Worm (Caenorhabditis elegans) whole organism, mixed stage, embryonic: ENCODE data around the gene fbxb-108.

Experiments used
- M03D4.4 ChIP-seq: sonication (generic microtip); optimal IDR thresholded peaks from 2 replicates; lab custom pipeline; 2017; ENCODE audit warnings: mild to moderate bottlenecking, missing genetic modification characterization, missing compliant biosample characterization
- bed-3 ChIP-seq: fragments of 200-800 bp; sonication (Bioruptor generic); optimal IDR thresholded peaks from 3 replicates; lab custom pipeline; 2018; ENCODE audit warnings: mild to moderate bottlenecking, missing genetic modification characterization, moderate library complexity, missing compliant biosample characterization
- blmp-1 ChIP-seq: fragments of 150-350 bp; optimal IDR thresholded peaks from 2 replicates; lab custom pipeline; 2014; ENCODE audit warnings: missing biosample characterization, missing genetic modification characterization
- ceh-39 ChIP-seq: fragments of 150-350 bp; optimal IDR thresholded peaks from 2 replicates; lab custom pipeline; 2014; ENCODE audit warnings: missing biosample characterization, missing genetic modification characterization
- ceh-43 ChIP-seq: fragments of 200-800 bp; sonication (Bioruptor generic); optimal IDR thresholded peaks from 2 replicates; lab custom pipeline; 2018; ENCODE audit warnings: mild to moderate bottlenecking, missing genetic modification characterization, moderate library complexity, missing compliant biosample characterization
- ceh-83 ChIP-seq: fragments of 200-800 bp; sonication (Bioruptor generic); optimal IDR thresholded peaks from 2 replicates; lab custom pipeline; 2018; ENCODE audit warnings: mild to moderate bottlenecking, missing genetic modification characterization, missing compliant biosample characterization
- ces-1 ChIP-seq: fragments of 150-350 bp; optimal IDR thresholded peaks from 2 replicates; lab custom pipeline; 2014; ENCODE audit warnings: missing biosample characterization, missing genetic modification reagents, missing genetic modification characterization
- cnd-1 ChIP-seq: fragments of 200-800 bp; sonication (Bioruptor generic); optimal IDR thresholded peaks from 2 replicates; lab custom pipeline; 2018; ENCODE audit warnings: mild to moderate bottlenecking, missing genetic modification characterization, missing compliant biosample characterization
- drap-1 ChIP-seq: fragments of 200-800 bp; sonication (Bioruptor generic); optimal IDR thresholded peaks from 3 replicates; lab custom pipeline; 2018; ENCODE audit warnings: mild to moderate bottlenecking, missing genetic modification characterization, missing compliant biosample characterization
- elt-1 ChIP-seq: sonication (generic microtip); optimal IDR thresholded peaks from 2 replicates; lab custom pipeline; 2017; ENCODE audit warnings: missing genetic modification characterization, mild to moderate bottlenecking, missing compliant biosample characterization, antibody characterized with exemption, moderate library complexity, borderline replicate concordance; ENCODE audit not compliant: insufficient read depth
- elt-3 ChIP-seq: fragments of 150-350 bp; optimal IDR thresholded peaks from 2 replicates; lab custom pipeline; 2014; ENCODE audit warnings: missing biosample characterization, missing genetic modification characterization
- flh-1 ChIP-seq: fragments of 200-800 bp; sonication (Bioruptor generic); optimal IDR thresholded peaks from 2 replicates; lab custom pipeline; 2018; ENCODE audit warnings: mild to moderate bottlenecking, missing genetic modification characterization, moderate library complexity, missing compliant biosample characterization
- ham-2 ChIP-seq: fragments of 200-800 bp; sonication (Bioruptor generic); optimal IDR thresholded peaks from 2 replicates; lab custom pipeline; 2018; ENCODE audit warnings: mild to moderate bottlenecking, missing genetic modification characterization, missing compliant biosample characterization
- hlh-1 ChIP-seq: fragments of 150-350 bp; optimal IDR thresholded peaks from 2 replicates; lab custom pipeline; 2014; ENCODE audit warnings: missing biosample characterization, missing genetic modification reagents, missing genetic modification characterization
- lin-13 ChIP-seq: fragments of 150-350 bp; optimal IDR thresholded peaks from 2 replicates; lab custom pipeline; 2014; ENCODE audit warnings: missing biosample characterization, missing genetic modification characterization
- lin-32 ChIP-seq: fragments of 200-800 bp; sonication (Bioruptor generic); optimal IDR thresholded peaks from 2 replicates; lab custom pipeline; 2018; ENCODE audit warnings: mild to moderate bottlenecking, missing genetic modification characterization, missing compliant biosample characterization
- lsy-2 ChIP-seq: fragments of 150-350 bp; optimal IDR thresholded peaks from 2 replicates; lab custom pipeline; 2014; ENCODE audit warnings: missing biosample characterization, missing genetic modification characterization
- mab-5 ChIP-seq: fragments of 150-350 bp; optimal IDR thresholded peaks from 2 replicates; lab custom pipeline; 2014; ENCODE audit warnings: missing biosample characterization, missing genetic modification characterization
- mep-1 ChIP-seq: fragments of 150-350 bp; optimal IDR thresholded peaks from 2 replicates; lab custom pipeline; 2017; ENCODE audit warnings: missing biosample characterization, missing genetic modification reagents, missing genetic modification characterization, inconsistent platforms
- mls-2 ChIP-seq: sonication (generic microtip); optimal IDR thresholded peaks from 2 replicates; lab custom pipeline; 2016; ENCODE audit warnings: mild to moderate bottlenecking, missing genetic modification characterization, moderate library complexity, missing compliant biosample characterization
- nhr-12 ChIP-seq: fragments of 150-350 bp; optimal IDR thresholded peaks from 2 replicates; lab custom pipeline; 2014; ENCODE audit warnings: missing biosample characterization, missing genetic modification characterization
- nhr-2 ChIP-seq: fragments of 150-350 bp; optimal IDR thresholded peaks from 2 replicates; lab custom pipeline; 2014; ENCODE audit warnings: missing biosample characterization, missing genetic modification characterization
- nhr-237 ChIP-seq: fragments of 150-350 bp; optimal IDR thresholded peaks from 2 replicates; lab custom pipeline; 2014; ENCODE audit warnings: missing biosample characterization, missing genetic modification characterization
- nhr-28 ChIP-seq: fragments of 150-350 bp; optimal IDR thresholded peaks from 2 replicates; lab custom pipeline; 2014; ENCODE audit warnings: missing biosample characterization, missing genetic modification characterization
- nhr-76 ChIP-seq: sonication (generic microtip); optimal IDR thresholded peaks from 2 replicates; lab custom pipeline; 2017; ENCODE audit warnings: missing biosample characterization, missing genetic modification characterization
- pha-4 ChIP-seq: fragments of 150-350 bp; optimal IDR thresholded peaks from 2 replicates; lab custom pipeline; 2018; ENCODE audit warnings: missing biosample characterization, missing genetic modification reagents, missing genetic modification characterization
- sem-2 ChIP-seq: fragments of 200-800 bp; sonication (Bioruptor generic); optimal IDR thresholded peaks from 2 replicates; lab custom pipeline; 2018; ENCODE audit warnings: mild to moderate bottlenecking, missing genetic modification characterization, missing compliant biosample characterization
- snpc-4 ChIP-seq: fragments of 150-350 bp; optimal IDR thresholded peaks from 2 replicates; lab custom pipeline; 2014; ENCODE audit warnings: missing biosample characterization, missing genetic modification characterization
- sptf-1 ChIP-seq: sonication (generic microtip); optimal IDR thresholded peaks from 2 replicates; lab custom pipeline; 2017; ENCODE audit warnings: mild to moderate bottlenecking, missing genetic modification characterization, moderate library complexity, missing compliant biosample characterization
- tbx-8 ChIP-seq: fragments of 200-800 bp; sonication (Bioruptor generic); optimal IDR thresholded peaks from 2 replicates; lab custom pipeline; 2018; ENCODE audit warnings: mild to moderate bottlenecking, missing genetic modification characterization, moderate library complexity, missing compliant biosample characterization
- unc-120 ChIP-seq: sonication (generic microtip); optimal IDR thresholded peaks from 2 replicates; lab custom pipeline; 2017; ENCODE audit warnings: missing genetic modification characterization, missing compliant biosample characterization; ENCODE audit not compliant: poor library complexity, severe bottlenecking
- unc-39 ChIP-seq: fragments of 150-350 bp; optimal IDR thresholded peaks from 2 replicates; lab custom pipeline; 2014; ENCODE audit warnings: missing biosample characterization, missing genetic modification characterization
- unc-62 ChIP-seq: fragments of 150-350 bp; optimal IDR thresholded peaks from 2 replicates; lab custom pipeline; 2014; ENCODE audit warnings: missing biosample characterization, missing genetic modification reagents, missing genetic modification characterization
- zip-8 ChIP-seq: fragments of 150-350 bp; optimal IDR thresholded peaks from 2 replicates; lab custom pipeline; 2014; ENCODE audit warnings: missing biosample characterization, missing genetic modification characterization
- ztf-11 ChIP-seq: fragments of 150-350 bp; optimal IDR thresholded peaks from 2 replicates; lab custom pipeline; 2014; ENCODE audit warnings: missing biosample characterization, missing genetic modification characterization

fbxb-108 gene

DNA sequence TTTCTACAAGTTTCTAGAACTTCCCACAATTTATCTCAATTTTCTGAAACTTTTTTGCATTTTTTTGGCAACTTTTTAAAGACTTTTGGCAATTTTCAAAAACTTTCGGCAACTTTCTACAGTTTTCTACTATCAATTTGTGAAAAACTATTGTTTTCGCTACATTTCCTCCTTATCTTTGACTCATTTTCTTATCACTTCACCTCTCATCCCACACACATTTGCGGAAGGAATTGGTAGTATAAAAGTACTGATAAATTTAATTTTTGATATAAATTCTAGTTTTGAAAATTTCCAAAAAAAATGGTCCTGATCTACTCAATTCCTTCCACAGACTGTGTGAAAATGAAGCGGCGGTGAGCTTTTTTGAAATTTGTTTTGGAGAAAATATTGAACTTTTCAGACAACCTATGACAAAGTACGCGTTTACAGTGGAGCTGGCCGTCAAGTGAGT is 15.1 kb upstream of the fbxb-108 start, which contains the start of gene F29A7.4:
Gene F29A7.4 (plus strand): TSS at position 404 of the 454 bp plus-strand sequence.
- TF ChIP-seq sptf-1 (tag; lab: Kevin White, UChicago) (no peak), snpc-4 (no peak), nhr-2 (tag; lab: Kevin White, UChicago) (no peak), nhr-28 (tag; lab: Kevin White, UChicago) (no peak), ztf-11 (tag; lab: Kevin White, UChicago) (no peak), zip-8 (tag; lab: Kevin White, UChicago) (no peak), bed-3 (GFP tag; lab: Kevin White, UChicago) (no peak), mep-1 (no peak), ces-1 (GFP tag; lab: Kevin White, UChicago) (no peak), nhr-237 (tag; lab: Kevin White, UChicago) (no peak), nhr-12 (no peak), unc-120 (tag; lab: Kevin White, UChicago) (no peak)
- TF ChIP-seq, all 35 proteins: peak for 0

- TF ChIP-seq cnd-1 (tag; lab: Kevin White, UChicago): no peak
- TF ChIP-seq sem-2 (GFP tag; lab: Kevin White, UChicago): no peak
- no peak for TF ChIP-seq ham-2
- no peak for TF ChIP-seq drap-1 (GFP tag; lab: Kevin White, UChicago)
- TF ChIP-seq blmp-1 (tag; lab: Kevin White, UChicago): no peak
- no peak for TF ChIP-seq M03D4.4
- no peak for TF ChIP-seq ztf-11 (tag; lab: Kevin White, UChicago)
- TF ChIP-seq sptf-1 (tag; lab: Kevin White, UChicago): no peak
- no peak for TF ChIP-seq ceh-39 (tag; lab: Kevin White, UChicago)
- no peak for TF ChIP-seq mls-2 (tag; lab: Kevin White, UChicago)
- no peak for TF ChIP-seq bed-3 (GFP tag; lab: Kevin White, UChicago)
- TF ChIP-seq nhr-76 (tag; lab: Kevin White, UChicago): no peak
Measured at ce11 chrII:2751278-2751677, 13.5 kb upstream of the fbxb-108 start.

DNA sequence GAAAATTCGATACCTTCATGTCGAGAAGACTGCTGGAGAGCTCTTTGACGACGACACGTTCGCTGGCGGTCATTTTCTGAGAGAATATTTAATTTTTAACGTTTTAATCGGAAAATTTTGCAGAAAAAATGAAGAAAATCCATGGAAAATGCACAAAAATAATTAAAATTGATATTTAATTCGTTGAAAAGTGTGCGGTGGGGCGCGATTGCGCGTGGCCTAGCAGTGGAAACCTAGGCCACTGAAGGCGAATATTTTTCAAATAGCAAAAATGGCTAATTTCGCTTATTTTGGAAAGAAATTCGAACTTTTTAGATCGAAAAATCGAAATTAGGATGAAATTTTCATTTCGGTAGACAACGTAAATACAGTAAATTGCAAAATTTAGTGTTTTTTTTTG is 12.2 kb upstream of the fbxb-108 start, which contains the start of gene F29A7.6:
Gene F29A7.6 (minus strand): TSS at position 76 of the 400 bp plus-strand sequence.
- TF ChIP-seq ceh-43: no peak
- TF ChIP-seq mls-2 (tag; lab: Kevin White, UChicago): no peak
- no peak for TF ChIP-seq nhr-28 (tag; lab: Kevin White, UChicago)
- no peak for TF ChIP-seq nhr-76 (tag; lab: Kevin White, UChicago)
- TF ChIP-seq unc-39 (tag; lab: Kevin White, UChicago): no peak
- peak; percentile 51 for TF ChIP-seq lin-13 (tag; lab: Kevin White, UChicago)
- TF ChIP-seq snpc-4: no peak
- TF ChIP-seq nhr-2 (tag; lab: Kevin White, UChicago): no peak
- TF ChIP-seq cnd-1 (tag; lab: Kevin White, UChicago): no peak
- TF ChIP-seq sem-2 (GFP tag; lab: Kevin White, UChicago): no peak
- TF ChIP-seq ceh-83: no peak
- no peak for TF ChIP-seq elt-1 (tag; lab: Kevin White, UChicago)
- no peak for TF ChIP-seq blmp-1 (tag; lab: Kevin White, UChicago)
- TF ChIP-seq mab-5 (tag; lab: Kevin White, UChicago): no peak
- TF ChIP-seq ces-1 (GFP tag; lab: Kevin White, UChicago): peak; percentile 74
- TF ChIP-seq unc-62 (GFP tag; lab: Kevin White, UChicago): no peak
- TF ChIP-seq pha-4 (tag; lab: Kevin White, UChicago): peak; percentile 18
- no peak for TF ChIP-seq drap-1 (GFP tag; lab: Kevin White, UChicago)
- peak; percentile 2 for TF ChIP-seq hlh-1 (tag; lab: Kevin White, UChicago)
- no peak for TF ChIP-seq flh-1
- no peak for TF ChIP-seq tbx-8 (GFP tag; lab: Kevin White, UChicago)
- TF ChIP-seq ceh-39 (tag; lab: Kevin White, UChicago): no peak
- TF ChIP-seq M03D4.4: peak; percentile 20
- TF ChIP-seq nhr-237 (tag; lab: Kevin White, UChicago): no peak
- TF ChIP-seq sptf-1 (tag; lab: Kevin White, UChicago): peak; percentile 65
- TF ChIP-seq unc-120 (tag; lab: Kevin White, UChicago): no peak
- TF ChIP-seq lin-32 (GFP tag; lab: Kevin White, UChicago): no peak
- peak; percentile 36 for TF ChIP-seq mep-1
- no peak for TF ChIP-seq lsy-2 (tag; lab: Kevin White, UChicago)
- no peak for TF ChIP-seq elt-3 (tag; lab: Kevin White, UChicago)
- no peak for TF ChIP-seq zip-8 (tag; lab: Kevin White, UChicago)
- TF ChIP-seq bed-3 (GFP tag; lab: Kevin White, UChicago): no peak
- peak; percentile 46 for TF ChIP-seq ham-2
- TF ChIP-seq ztf-11 (tag; lab: Kevin White, UChicago): no peak
- TF ChIP-seq nhr-12: no peak
